Worm (Caenorhabditis elegans): ENCODE measurements around the gene clec-82.

Gene clec-82

DNA sequence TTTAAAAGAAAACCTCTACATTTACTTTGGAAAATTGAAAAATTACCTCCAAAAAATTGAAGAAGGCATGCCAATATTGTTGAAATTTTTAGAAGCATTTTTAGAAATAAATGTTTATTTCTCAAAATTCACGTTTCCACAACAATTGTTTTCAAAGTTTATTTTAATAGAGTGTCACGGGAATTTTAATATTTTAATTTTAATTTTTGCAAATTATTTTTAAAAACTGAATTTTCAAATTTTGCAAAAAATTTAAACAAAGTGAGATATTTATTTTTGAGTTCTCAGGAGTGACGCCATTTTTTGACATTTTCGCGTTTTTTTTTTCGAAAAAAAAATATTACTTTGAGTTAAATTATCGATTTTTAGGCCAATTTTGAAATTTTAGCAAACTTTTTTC is 17.7 kb downstream of the clec-82 start, which contains the start of gene Y54G2A.49:
Y54G2A.49 (minus strand) TSS at position 101 of the 400 bp plus-strand sequence.
- TF ChIP-seq tab-1 (GFP tag; IDR thresholded peaks at IDR 0.05) (no peak), ztf-29 (GFP tag; IDR thresholded peaks at IDR 0.05) (no peak), ref-1 (GFP tag; conservative IDR thresholded peaks at IDR 0.05) (no peak), cog-1 (tag; optimal IDR thresholded peaks at IDR 0.05) (no peak), med-1 (GFP tag; optimal IDR thresholded peaks at IDR 0.05; ENCODE audit: insufficient read depth) (no peak)

DNA sequence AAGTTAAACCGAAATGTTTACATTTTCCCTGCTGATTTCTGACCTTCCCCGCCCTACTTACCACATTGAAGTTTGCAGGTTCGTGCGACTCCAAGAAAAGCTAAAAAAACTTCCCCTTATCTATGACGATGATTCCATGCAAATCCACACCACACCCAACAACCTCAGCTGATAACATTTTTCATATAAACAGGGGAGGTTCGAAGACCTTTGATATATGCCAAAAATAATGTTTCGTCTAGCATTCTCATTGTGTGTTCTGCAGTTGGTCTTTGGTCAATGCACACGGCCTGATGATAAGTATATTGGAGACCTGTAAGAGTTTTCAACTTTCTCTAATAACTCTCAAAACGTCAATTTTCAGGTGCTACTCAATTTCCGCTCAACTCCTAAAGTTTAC is 18.7 kb downstream of the clec-82 start:
- TF ChIP-seq flt-1 (GFP tag; IDR thresholded peaks at IDR 0.05) (no peak), klf-2 (GFP tag; conservative IDR thresholded peaks at IDR 0.05) (no peak), cog-1 (tag; optimal IDR thresholded peaks at IDR 0.05) (no peak), tab-1 (GFP tag; IDR thresholded peaks at IDR 0.05) (no peak), T22C8.4 (GFP tag; IDR thresholded peaks at IDR 0.05) (no peak)

DNA sequence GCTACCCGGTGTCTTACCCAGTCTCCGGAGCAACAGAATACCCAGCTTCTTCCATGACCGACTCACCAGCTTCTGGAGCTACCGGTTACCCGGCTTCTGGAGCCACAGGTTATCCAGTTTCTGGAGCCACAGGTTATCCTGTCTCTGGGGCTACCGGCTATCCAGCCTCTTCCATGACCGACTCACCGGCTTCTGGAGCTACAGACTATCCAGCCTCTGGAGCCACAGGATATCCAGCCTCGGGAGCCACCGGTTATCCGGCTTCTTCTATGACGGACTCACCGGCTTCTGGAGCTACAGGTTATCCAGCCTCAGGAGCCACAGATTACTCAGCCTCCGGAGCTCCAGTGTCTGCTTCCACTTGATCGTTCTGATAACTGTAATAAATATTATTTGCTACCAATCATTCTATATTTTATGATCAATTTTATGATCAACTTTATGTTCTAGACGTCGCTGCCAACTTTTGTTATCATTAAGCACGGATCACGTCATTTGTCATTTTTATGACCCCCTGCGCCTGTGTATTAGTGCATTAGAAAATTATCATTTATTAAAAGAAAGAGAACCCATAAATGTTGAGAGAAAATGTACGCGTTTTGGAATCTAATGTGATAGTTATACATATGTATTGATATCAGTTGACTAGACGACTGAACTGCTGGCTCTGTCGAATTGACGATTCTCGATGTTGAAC is 19.7 kb downstream of the clec-82 start:
- no peak for TF ChIP-seq ref-1 (GFP tag; conservative IDR thresholded peaks at IDR 0.05)
- TF ChIP-seq ztf-29 (GFP tag; IDR thresholded peaks at IDR 0.05) = no peak
- no peak for TF ChIP-seq ztf-23 (GFP tag; IDR thresholded peaks at IDR 0.05)
- no peak for TF ChIP-seq flt-1 (GFP tag; IDR thresholded peaks at IDR 0.05)
- TF ChIP-seq med-1 (GFP tag; optimal IDR thresholded peaks at IDR 0.05; ENCODE audit: insufficient read depth) = no peak
- TF ChIP-seq cog-1 (tag; optimal IDR thresholded peaks at IDR 0.05) = no peak
- TF ChIP-seq klf-2 (GFP tag; conservative IDR thresholded peaks at IDR 0.05) = no peak
- no peak for TF ChIP-seq T22C8.4 (GFP tag; IDR thresholded peaks at IDR 0.05)
- no peak for TF ChIP-seq tab-1 (GFP tag; IDR thresholded peaks at IDR 0.05)

DNA sequence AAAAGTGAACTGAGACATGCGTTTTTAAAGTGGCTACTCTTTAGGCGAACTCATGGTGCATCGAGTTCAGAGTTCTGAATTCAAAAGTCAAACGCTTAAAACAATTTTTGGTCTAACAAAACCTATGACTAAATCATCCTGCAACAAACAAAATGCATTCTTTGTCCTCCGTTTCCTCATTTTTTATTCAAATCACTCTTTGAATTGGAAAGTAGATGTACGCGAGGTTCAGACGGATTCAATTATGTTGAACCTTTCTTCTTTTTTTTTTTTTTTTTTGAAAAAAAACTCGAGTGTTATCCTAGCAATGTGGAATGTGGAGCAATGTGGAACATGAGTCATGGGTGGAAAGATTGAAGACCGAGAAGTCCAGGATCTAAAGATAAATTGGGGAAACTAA is 23.3 kb downstream of the clec-82 start:
- TF ChIP-seq T22C8.4 (GFP tag; IDR thresholded peaks at IDR 0.05) (no peak), cog-1 (tag; optimal IDR thresholded peaks at IDR 0.05) (no peak), ztf-29 (GFP tag; IDR thresholded peaks at IDR 0.05) (no peak), flt-1 (GFP tag; IDR thresholded peaks at IDR 0.05) (no peak), med-1 (GFP tag; optimal IDR thresholded peaks at IDR 0.05; ENCODE audit: insufficient read depth) (no peak), klf-2 (GFP tag; conservative IDR thresholded peaks at IDR 0.05) (no peak), ref-1 (GFP tag; conservative IDR thresholded peaks at IDR 0.05) (no peak), tab-1 (GFP tag; IDR thresholded peaks at IDR 0.05) (no peak), ztf-23 (GFP tag; IDR thresholded peaks at IDR 0.05) (no peak)

DNA sequence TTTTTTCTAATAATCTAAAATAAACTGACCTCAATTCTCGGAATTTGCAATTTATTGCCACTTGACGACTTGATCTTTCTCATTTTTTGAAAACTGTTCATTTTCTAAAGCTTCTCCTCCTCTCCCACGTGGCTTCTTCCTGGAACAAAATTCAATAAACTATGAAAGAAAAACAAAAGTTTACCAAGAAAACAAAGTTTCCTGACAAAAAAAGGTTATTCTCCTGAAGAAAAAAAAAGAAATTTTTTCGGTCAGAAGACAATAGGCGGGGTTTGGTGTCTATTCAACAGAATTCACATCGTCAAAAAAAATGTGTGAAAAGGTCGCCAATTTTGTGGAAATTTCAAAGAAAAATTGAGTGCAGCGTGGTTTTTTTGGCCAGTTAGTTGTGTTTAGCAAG is 29.3 kb downstream of the clec-82 start, which contains the start of gene Y54G2A.16:
Y54G2A.16 (minus strand) TSS at position 101 of the 400 bp plus-strand sequence.
- TF ChIP-seq med-1 (GFP tag; optimal IDR thresholded peaks at IDR 0.05; ENCODE audit: insufficient read depth) (no peak), T22C8.4 (GFP tag; IDR thresholded peaks at IDR 0.05) (no peak), ztf-23 (GFP tag; IDR thresholded peaks at IDR 0.05) (no peak), klf-2 (GFP tag; conservative IDR thresholded peaks at IDR 0.05) (no peak), flt-1 (GFP tag; IDR thresholded peaks at IDR 0.05) (no peak), cog-1 (tag; optimal IDR thresholded peaks at IDR 0.05) (no peak)

DNA sequence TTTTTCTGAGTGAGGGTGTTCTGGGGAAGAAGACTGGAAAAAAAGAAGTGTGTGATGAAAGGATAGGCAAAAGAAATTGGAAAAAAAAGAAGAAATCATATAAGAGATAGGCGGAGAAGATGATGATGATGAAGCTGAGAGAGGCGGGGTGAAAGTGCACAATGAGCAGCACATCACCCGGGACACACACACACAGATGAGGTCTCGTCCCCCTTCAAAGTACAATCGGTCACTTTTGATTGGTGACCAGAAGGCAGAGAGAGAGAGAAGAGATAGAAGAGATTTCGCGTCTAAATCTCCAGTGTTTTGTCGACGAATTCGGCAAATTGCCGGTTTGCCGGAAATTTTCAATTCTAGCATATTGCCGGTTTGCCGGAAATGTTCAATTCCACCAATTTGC is 49.8 kb downstream of the clec-82 start:
- no peak for TF ChIP-seq ref-1 (GFP tag; conservative IDR thresholded peaks at IDR 0.05)
- no peak for TF ChIP-seq ztf-29 (GFP tag; IDR thresholded peaks at IDR 0.05)
- TF ChIP-seq med-1 (GFP tag; optimal IDR thresholded peaks at IDR 0.05; ENCODE audit: insufficient read depth) = no peak
- TF ChIP-seq klf-2 (GFP tag; conservative IDR thresholded peaks at IDR 0.05) = no peak
- no peak for TF ChIP-seq ztf-23 (GFP tag; IDR thresholded peaks at IDR 0.05)
- no peak for TF ChIP-seq tab-1 (GFP tag; IDR thresholded peaks at IDR 0.05)
- no peak for TF ChIP-seq cog-1 (tag; optimal IDR thresholded peaks at IDR 0.05)
- no peak for TF ChIP-seq T22C8.4 (GFP tag; IDR thresholded peaks at IDR 0.05)
- no peak for TF ChIP-seq flt-1 (GFP tag; IDR thresholded peaks at IDR 0.05)

DNA sequence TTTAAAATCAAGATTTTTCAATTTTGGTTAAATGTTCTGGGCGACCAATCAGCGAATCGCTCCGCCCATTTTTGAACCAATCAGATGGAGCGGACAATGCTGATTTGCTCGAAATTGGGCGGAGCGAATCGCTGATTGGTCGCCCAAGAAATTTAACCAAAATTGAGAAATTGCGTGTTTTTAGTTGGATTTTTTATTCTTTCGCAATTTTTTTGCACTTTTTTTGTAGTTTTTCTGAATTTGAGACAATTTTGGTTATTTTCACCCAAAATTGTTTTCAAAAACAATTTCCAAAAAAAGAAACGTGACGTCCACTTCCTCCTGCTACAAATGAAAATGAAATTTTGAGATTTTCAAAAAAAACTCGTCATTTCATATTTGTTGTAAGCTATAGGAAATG is 51.2 kb downstream of the clec-82 start, which contains the start of gene dml-1:
dml-1 (plus strand) TSS at position 301 of the 400 bp plus-strand sequence.
- no peak for TF ChIP-seq klf-2 (GFP tag; conservative IDR thresholded peaks at IDR 0.05)

DNA sequence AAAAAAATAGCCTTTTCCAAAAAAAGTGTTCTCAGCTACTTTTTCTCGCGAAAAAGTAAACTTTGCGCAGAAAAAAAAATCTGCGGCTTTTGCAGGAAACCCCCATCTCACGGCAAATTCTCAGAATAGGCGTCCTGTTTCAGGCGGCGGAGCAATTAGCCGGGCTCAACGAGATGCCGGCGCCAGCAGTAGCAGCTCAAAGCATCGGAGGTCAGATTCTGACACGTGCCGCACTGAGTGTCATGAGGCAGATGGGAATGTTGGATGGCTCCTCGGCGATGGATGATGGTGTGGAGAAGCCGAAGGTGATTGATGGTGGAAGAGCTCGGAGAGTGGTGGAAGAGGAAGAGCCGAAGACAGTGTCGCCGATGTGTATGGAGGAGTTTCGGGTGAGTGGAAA is 51.8 kb downstream of the clec-82 start:
- no peak for TF ChIP-seq klf-2 (GFP tag; conservative IDR thresholded peaks at IDR 0.05)
